Fruit fly (Drosophila melanogaster) whole organism, embryonic: Measurements from ENCODE around the gene e.
A peak's percentile ranks its signal among the peaks of the same experiment; 100 is the strongest.

Experiments used
- ATbp ChIP-seq: fragments of 200-800 bp; sonication (Bioruptor generic); optimal IDR thresholded peaks from 2 replicates; lab custom pipeline; 2017; ENCODE audit warnings: missing biosample characterization, mild to moderate bottlenecking, missing genetic modification characterization, missing genetic modification reagents
- Atf-2 ChIP-seq: fragments of 200-800 bp; sonication (Bioruptor generic); optimal IDR thresholded peaks from 2 replicates; lab custom pipeline; 2016; ENCODE audit warnings: missing biosample characterization, missing genetic modification characterization
- Atf6 ChIP-seq: fragments of 200-800 bp; sonication (Bioruptor generic); IDR thresholded peaks from 2 replicates; pipeline ENCODE4 v1.3.6; 2022; ENCODE audit warnings: missing biosample characterization, missing genetic modification characterization
- CG10209 ChIP-seq: fragments of 200-800 bp; sonication (Bioruptor generic); optimal IDR thresholded peaks from 3 replicates; lab custom pipeline; 2017; ENCODE audit warnings: missing biosample characterization, mild to moderate bottlenecking, missing genetic modification characterization, missing genetic modification reagents
- CG10274 ChIP-seq: fragments of 200-800 bp; sonication (Bioruptor generic); optimal IDR thresholded peaks from 3 replicates; lab custom pipeline; 2017; ENCODE audit warnings: missing biosample characterization, mild to moderate bottlenecking, missing genetic modification characterization
- CG11504 ChIP-seq: fragments of 200-800 bp; sonication (Bioruptor generic); optimal IDR thresholded peaks from 3 replicates; lab custom pipeline; 2019; ENCODE audit warnings: missing biosample characterization, mild to moderate bottlenecking, missing genetic modification characterization, moderate library complexity
- CG12071 ChIP-seq: fragments of 200-800 bp; sonication (Bioruptor generic); optimal IDR thresholded peaks from 3 replicates; lab custom pipeline; 2018; ENCODE audit warnings: missing biosample characterization, mild to moderate bottlenecking, missing genetic modification characterization
- CG13123 ChIP-seq: fragments of 200-800 bp; sonication (Bioruptor generic); optimal IDR thresholded peaks from 2 replicates; lab custom pipeline; 2016; ENCODE audit warnings: missing biosample characterization, missing genetic modification characterization
- CG13287 ChIP-seq: fragments of 200-800 bp; sonication (Bioruptor generic); IDR thresholded peaks from 2 replicates; pipeline ENCODE4 v1.3.6; 2022; ENCODE audit warnings: missing biosample characterization, missing genetic modification characterization; ENCODE audit not compliant: partially characterized antibody
- CG14014 ChIP-seq: fragments of 200-800 bp; sonication (Bioruptor generic); IDR thresholded peaks from 2 replicates; pipeline ENCODE4 v1.3.6; 2022; ENCODE audit warnings: missing biosample characterization, missing genetic modification characterization
- CG14667 ChIP-seq: fragments of 200-800 bp; sonication (Bioruptor generic); IDR thresholded peaks from 2 replicates; pipeline ENCODE4 v1.3.6; 2022; ENCODE audit warnings: missing biosample characterization, missing genetic modification characterization
- CG17829 ChIP-seq: fragments of 200-800 bp; optimal IDR thresholded peaks from 2 replicates; lab custom pipeline; 2019; ENCODE audit warnings: missing biosample characterization, mild to moderate bottlenecking, missing genetic modification characterization, moderate library complexity
- CG18262 ChIP-seq: fragments of 200-800 bp; optimal IDR thresholded peaks from 3 replicates; lab custom pipeline; 2019; ENCODE audit warnings: missing biosample characterization, mild to moderate bottlenecking, missing genetic modification characterization, moderate library complexity
- CG31441 ChIP-seq: fragments of 200-800 bp; sonication (Bioruptor generic); IDR thresholded peaks from 2 replicates; pipeline ENCODE4 v1.3.6; 2022; ENCODE audit warnings: missing biosample characterization, missing genetic modification characterization
- CG3281 ChIP-seq: fragments of 200-800 bp; sonication (Bioruptor generic); optimal IDR thresholded peaks from 3 replicates; lab custom pipeline; 2017; ENCODE audit warnings: missing biosample characterization, mild to moderate bottlenecking, missing genetic modification characterization
- CG4730 ChIP-seq: fragments of 200-800 bp; sonication (Bioruptor generic); IDR thresholded peaks from 2 replicates; pipeline ENCODE4 v1.3.6; 2022; ENCODE audit warnings: missing biosample characterization, missing genetic modification characterization
- CG6689 ChIP-seq: fragments of 200-800 bp; sonication (Bioruptor generic); IDR thresholded peaks from 2 replicates; pipeline ENCODE4 v1.3.6; 2022; ENCODE audit warnings: missing biosample characterization, missing genetic modification characterization
- CG7745 ChIP-seq: fragments of 200-800 bp; sonication (Bioruptor generic); optimal IDR thresholded peaks from 2 replicates; lab custom pipeline; 2018; ENCODE audit warnings: missing biosample characterization, mild to moderate bottlenecking, missing genetic modification characterization, moderate library complexity
- CG7839 ChIP-seq: fragments of 200-800 bp; sonication (Bioruptor generic); optimal IDR thresholded peaks from 3 replicates; lab custom pipeline; 2018; ENCODE audit warnings: missing biosample characterization, mild to moderate bottlenecking, missing genetic modification characterization, moderate library complexity
- CG7963 ChIP-seq: fragments of 200-800 bp; sonication (Bioruptor generic); IDR thresholded peaks from 3 replicates; pipeline ENCODE4 v1.3.6; 2022; ENCODE audit warnings: missing biosample characterization, missing genetic modification characterization; ENCODE audit not compliant: partially characterized antibody
- CG9932 ChIP-seq: fragments of 200-800 bp; sonication (Bioruptor generic); IDR thresholded peaks from 2 replicates; pipeline ENCODE4 v1.3.6; 2022; ENCODE audit warnings: missing biosample characterization, missing genetic modification characterization
- CoRest ChIP-seq: fragments of 200-800 bp; sonication (Bioruptor generic); optimal IDR thresholded peaks from 3 replicates; lab custom pipeline; 2018; ENCODE audit warnings: missing biosample characterization, mild to moderate bottlenecking, missing genetic modification characterization, moderate library complexity
- E2f1 ChIP-seq: fragments of 200-800 bp; sonication (Bioruptor generic); IDR thresholded peaks from 2 replicates; pipeline ENCODE4 v1.3.6; 2022; ENCODE audit warnings: missing biosample characterization, missing genetic modification characterization
- GATAe ChIP-seq: fragments of 200-800 bp; sonication (Bioruptor generic); conservative IDR thresholded peaks from 2 replicates; pipeline ENCODE4 v1.3.6; 2022; ENCODE audit warnings: missing biosample characterization, missing genetic modification characterization
- Hr78 ChIP-seq, 2 experiments: fragments of 200-800 bp in 1 of 2; fragments of >200 bp in 1 of 2; sonication (Bioruptor generic) in 1 of 2; optimal IDR thresholded peaks; 2 replicates each; lab custom pipeline; 2017 to 2019; ENCODE audit warnings: missing biosample characterization in 2 of 2, missing genetic modification characterization in 2 of 2, mild to moderate bottlenecking in 1 of 2, moderate library complexity in 1 of 2
- Lhr ChIP-seq: fragments of 200-800 bp; sonication (Bioruptor generic); optimal IDR thresholded peaks from 3 replicates; lab custom pipeline; 2017; ENCODE audit warnings: mild to moderate bottlenecking, missing biosample characterization, missing genetic modification reagents, missing genetic modification characterization
- Max ChIP-seq: fragments of 200-800 bp; sonication (Bioruptor generic); optimal IDR thresholded peaks from 2 replicates; lab custom pipeline; 2016; ENCODE audit warnings: missing biosample characterization, mild to moderate bottlenecking, missing genetic modification characterization
- Meics ChIP-seq: fragments of 200-800 bp; sonication (Bioruptor generic); optimal IDR thresholded peaks from 2 replicates; lab custom pipeline; 2017; ENCODE audit warnings: missing biosample characterization, mild to moderate bottlenecking, missing genetic modification characterization
- Ravus ChIP-seq: fragments of 200-800 bp; sonication (Bioruptor generic); IDR thresholded peaks from 2 replicates; pipeline ENCODE4 v1.3.6; 2022; ENCODE audit warnings: missing biosample characterization, missing genetic modification characterization
- Rx ChIP-seq: fragments of 200-800 bp; sonication (Bioruptor generic); IDR thresholded peaks from 2 replicates; pipeline ENCODE4 v1.3.6; 2022; ENCODE audit warnings: missing biosample characterization, missing genetic modification characterization
- Sox100B ChIP-seq: fragments of 200-800 bp; sonication (Bioruptor generic); optimal IDR thresholded peaks from 3 replicates; lab custom pipeline; 2018; ENCODE audit warnings: missing biosample characterization, mild to moderate bottlenecking, missing genetic modification characterization
- Spps ChIP-seq: fragments of 200-800 bp; sonication (Bioruptor generic); optimal IDR thresholded peaks from 2 replicates; lab custom pipeline; 2018; ENCODE audit warnings: missing biosample characterization, mild to moderate bottlenecking, missing genetic modification characterization
- Xrp1 ChIP-seq: fragments of 200-800 bp; sonication (Bioruptor generic); IDR thresholded peaks from 2 replicates; pipeline ENCODE4 v1.3.6; 2022; ENCODE audit warnings: missing biosample characterization, missing genetic modification characterization
- az2 ChIP-seq: fragments of 200-800 bp; sonication (Bioruptor generic); optimal IDR thresholded peaks from 3 replicates; lab custom pipeline; 2016; ENCODE audit warnings: missing biosample characterization, missing genetic modification characterization
- gem ChIP-seq: fragments of 200-800 bp; sonication (Bioruptor generic); optimal IDR thresholded peaks from 2 replicates; lab custom pipeline; 2019; ENCODE audit warnings: missing biosample characterization, mild to moderate bottlenecking, missing genetic modification characterization, moderate library complexity
- grn ChIP-seq: fragments of 200-800 bp; sonication (Bioruptor generic); optimal IDR thresholded peaks from 3 replicates; lab custom pipeline; 2017; ENCODE audit warnings: missing biosample characterization, missing genetic modification characterization
- gsb ChIP-seq: fragments of 200-800 bp; sonication (Bioruptor generic); IDR thresholded peaks from 2 replicates; pipeline ENCODE4 v1.3.6; 2022; ENCODE audit warnings: missing biosample characterization, missing genetic modification characterization
- hb ChIP-seq: fragments of 200-800 bp; sonication (Bioruptor generic); IDR thresholded peaks from 3 replicates; pipeline ENCODE4 v1.3.6; 2022; ENCODE audit warnings: missing biosample characterization, missing genetic modification characterization; ENCODE audit not compliant: partially characterized antibody
- lola ChIP-seq, 3 experiments: fragments of >200 bp in 2 of 3; fragments of 200-800 bp in 1 of 3; sonication (Bioruptor generic) in 1 of 3; optimal IDR thresholded peaks; 2 replicates each; lab custom pipeline; 2017 to 2019; ENCODE audit warnings: missing biosample characterization in 3 of 3, missing genetic modification characterization in 3 of 3, mild to moderate bottlenecking in 1 of 3, moderate library complexity in 1 of 3
- org-1 ChIP-seq: fragments of 200-800 bp; sonication (Bioruptor generic); optimal IDR thresholded peaks from 2 replicates; lab custom pipeline; 2017; ENCODE audit warnings: missing biosample characterization, missing genetic modification characterization
- peb ChIP-seq: fragments of 200-800 bp; sonication (Bioruptor generic); IDR thresholded peaks from 2 replicates; pipeline ENCODE4 v1.3.6; 2022; ENCODE audit warnings: missing biosample characterization, missing genetic modification characterization
- prd ChIP-seq, 3 experiments: fragments of >200 bp in 2 of 3; fragments of 200-800 bp in 1 of 3; sonication (Bioruptor generic) in 1 of 3; optimal IDR thresholded peaks in 2 of 3; IDR thresholded peaks in 1 of 3; 2 replicates in 2 of 3; 3 replicates in 1 of 3; pipeline versions ENCODE4 v1.3.6 to Lab custom; 2017 to 2022; ENCODE audit warnings: missing biosample characterization in 1 of 3, missing genetic modification characterization in 1 of 3
- slbo ChIP-seq: fragments of 200-800 bp; sonication (Bioruptor generic); IDR thresholded peaks from 2 replicates; pipeline ENCODE4 v1.3.6; 2022; ENCODE audit warnings: missing biosample characterization, missing genetic modification characterization
- sqz ChIP-seq: fragments of 200-800 bp; sonication (Bioruptor generic); optimal IDR thresholded peaks from 3 replicates; lab custom pipeline; 2018; ENCODE audit warnings: missing biosample characterization, mild to moderate bottlenecking, missing genetic modification characterization
- ttk ChIP-seq: fragments of 200-800 bp; sonication (Bioruptor generic); IDR thresholded peaks from 2 replicates; pipeline ENCODE4 v2.1.2; 2022; ENCODE audit warnings: missing biosample characterization, missing genetic modification characterization
- vfl ChIP-seq: fragments of 200-800 bp; sonication (Bioruptor generic); optimal IDR thresholded peaks from 2 replicates; lab custom pipeline; 2016; ENCODE audit warnings: missing biosample characterization, missing genetic modification characterization

The e gene

DNA sequence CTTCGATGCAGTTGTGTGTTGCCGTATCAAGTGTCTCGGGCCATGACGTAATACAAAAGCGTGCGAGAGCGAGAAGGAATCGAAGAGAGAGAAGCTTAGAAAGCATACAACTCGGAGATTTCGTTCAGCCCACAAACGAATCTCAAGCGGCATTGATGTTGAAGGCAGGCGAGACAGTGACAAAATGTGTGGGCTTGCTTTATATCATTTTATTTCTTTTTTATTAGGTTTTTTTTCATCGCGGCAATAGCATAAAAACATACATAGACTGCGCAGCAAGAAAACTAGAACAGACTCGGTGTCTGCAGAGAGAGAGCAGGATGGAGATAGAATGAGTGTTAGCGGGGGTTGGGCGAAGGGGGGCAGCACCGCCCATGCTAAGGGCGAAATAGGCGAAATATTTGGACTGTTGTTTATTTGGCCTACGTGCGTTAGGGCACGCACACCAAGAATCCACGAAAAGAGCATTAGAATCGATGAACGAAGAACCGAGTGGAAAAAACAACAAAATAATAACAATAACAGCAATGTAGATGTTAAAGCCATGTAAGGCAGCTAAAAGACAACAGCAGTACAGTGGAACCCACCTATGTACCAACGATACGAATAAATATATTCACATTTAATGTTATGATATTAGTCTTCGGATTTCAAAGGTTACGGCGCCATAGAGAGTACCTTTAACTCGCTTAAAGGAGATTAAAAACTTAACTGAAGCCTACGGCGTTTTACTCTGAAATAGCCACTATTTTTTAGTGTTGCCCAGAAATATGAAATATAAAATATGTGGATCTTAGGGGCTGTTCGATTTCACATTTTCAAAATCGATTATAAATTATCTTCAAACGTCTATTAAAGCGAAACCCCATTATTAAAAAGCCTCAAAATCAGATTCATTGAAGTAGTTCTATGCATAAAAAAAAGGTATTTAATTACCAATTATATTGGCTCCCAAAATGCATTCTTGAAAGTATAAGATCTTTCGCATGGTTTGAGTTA is 49.3 kb downstream of the e start (continued):
- TF ChIP-seq Spps (tag; lab: Kevin White, UChicago) (no peak), Atf-2 (no peak), CG9932 (peak; percentile 57), CG10274 (peak; percentile 11), CG6689 (GFP tag; lab: Robert Waterston, UW) (peak; percentile 61), CG10209 (GFP tag; lab: Kevin White, UChicago) (peak; percentile 36), gem (tag; lab: Kevin White, UChicago) (peak; percentile 72), CG12071 (no peak), vfl (GFP tag; lab: Kevin White, UChicago) (no peak), CG17829 (tag; lab: Kevin White, UChicago) (peak; percentile 29), CG7963 (GFP tag; lab: Robert Waterston, UW) (no peak), CoRest (tag; lab: Kevin White, UChicago) (peak; percentile 54), Max (GFP tag; lab: Kevin White, UChicago) (peak; percentile 17), sqz (GFP tag; lab: Kevin White, UChicago) (peak; percentile 91), CG14014 (peak; percentile 58; the same call in 1 of the 2 replicates), E2f1 (no peak), Meics (peak; percentile 61), ATbp (GFP tag; lab: Kevin White, UChicago) (peak; percentile 24), CG4730 (GFP tag; lab: Robert Waterston, UW) (no peak), CG14667 (GFP tag; lab: Robert Waterston, UW) (peak; percentile 44; the same call in 1 of the 2 replicates), grn (GFP tag; lab: Kevin White, UChicago) (no peak), Rx (GFP tag; lab: Robert Waterston, UW) (0 out of 2 replicates have a peak, but pooled peaks have one; percentile 25), CG11504 (tag; lab: Kevin White, UChicago) (peak; percentile 58), CG13123 (GFP tag; lab: Kevin White, UChicago) (no peak), CG31441 (peak; percentile 45; the same call in 1 of the 2 replicates), peb (GFP tag; lab: Robert Waterston, UW) (no peak), GATAe (GFP tag; lab: Robert Waterston, UW) (no peak), Atf6 (no peak; the same call in 1 of the 2 replicates), gsb (peak; percentile 40; the same call in 1 of the 2 replicates), org-1 (GFP tag; lab: Kevin White, UChicago) (peak; percentile 34), slbo (GFP tag; lab: Robert Waterston, UW) (peak; percentile 70), CG7839 (tag; lab: Kevin White, UChicago) (peak; percentile 65), prd (optimal IDR thresholded peaks at IDR 0.05; lab: Kevin White, UChicago) (no peak), prd (GFP tag; IDR thresholded peaks at IDR 0.05; lab: Robert Waterston, UW) (peak; percentile 53), Sox100B (peak; percentile 52), hb (no peak), lola (GFP tag; optimal IDR thresholded peaks at IDR 0.05; lab: Kevin White, UChicago) (peak in 1 of 3 experiments; percentile 41), CG3281 (GFP tag; lab: Kevin White, UChicago) (peak; percentile 49), az2 (GFP tag; lab: Kevin White, UChicago) (peak; percentile 0), Hr78 (GFP tag; optimal IDR thresholded peaks at IDR 0.05; lab: Kevin White, UChicago) (no peak), Ravus (no peak; the same call in 1 of the 2 replicates), CG18262 (tag; lab: Kevin White, UChicago) (peak; percentile 73), Xrp1 (GFP tag; lab: Robert Waterston, UW) (peak; percentile 27; the same call in 1 of the 2 replicates), Lhr (GFP tag; lab: Kevin White, UChicago) (no peak), CG7745 (tag; lab: Kevin White, UChicago) (no peak), ttk (GFP tag; lab: Robert Waterston, UW) (0 out of 2 replicates have a peak, but pooled peaks have one; percentile 48), CG13287 (0 out of 2 replicates have a peak, but pooled peaks have one; percentile 6)
